Worm (Caenorhabditis elegans): ENCODE results near the gene ZK675.4.

DNA sequence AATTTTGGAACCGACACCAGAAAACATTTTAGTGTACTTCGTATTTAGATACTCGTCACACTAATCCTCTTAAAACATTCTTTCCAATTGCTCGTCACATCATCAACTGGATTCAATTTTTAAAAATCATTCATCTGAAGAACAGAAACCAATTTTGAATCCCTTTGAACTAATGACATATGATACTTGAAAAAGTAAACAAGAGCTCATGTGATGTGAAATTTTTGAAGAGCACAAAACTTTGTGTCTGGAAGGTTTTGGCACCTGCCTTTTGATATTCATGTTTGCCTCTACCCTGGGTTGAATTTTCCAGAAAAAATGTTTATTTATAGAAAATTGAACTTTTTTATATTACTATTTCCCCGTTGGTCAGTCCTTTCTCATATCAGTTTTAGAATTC is 22.4 kb upstream of the ZK675.4 start:
- no peak for TF ChIP-seq nhr-28 (tag; optimal IDR thresholded peaks at IDR 0.05)
- TF ChIP-seq nhr-76 (tag; optimal IDR thresholded peaks at IDR 0.05), result no peak
- no peak for TF ChIP-seq blmp-1 (tag; optimal IDR thresholded peaks at IDR 0.05)
- no peak for TF ChIP-seq egl-27 (tag; optimal IDR thresholded peaks at IDR 0.05)
- TF ChIP-seq aha-1 (tag; optimal IDR thresholded peaks at IDR 0.05), result no peak
- peak; percentile 49 for TF ChIP-seq nhr-20 (tag; optimal IDR thresholded peaks at IDR 0.05)
- no peak for TF ChIP-seq ztf-4 (tag; optimal IDR thresholded peaks at IDR 0.05)
- TF ChIP-seq mab-9 (GFP tag; IDR thresholded peaks at IDR 0.05), result no peak
- TF ChIP-seq mdl-1 (tag; optimal IDR thresholded peaks at IDR 0.05), result no peak
- TF ChIP-seq ama-1 (optimal IDR thresholded peaks at IDR 0.05), result no peak
- TF ChIP-seq egl-13 (tag; optimal IDR thresholded peaks at IDR 0.05), result no peak

All from whole organism, L1 larva.